Worm (Caenorhabditis elegans): ENCODE results near the gene Y54E2A.7.

- TF ChIP-seq egl-27 (tag; optimal IDR thresholded peaks at IDR 0.05) (no peak), skn-1 (tag; optimal IDR thresholded peaks at IDR 0.05) (no peak), lin-13 (GFP tag; optimal IDR thresholded peaks at IDR 0.05) (no peak), nhr-11 (tag; optimal IDR thresholded peaks at IDR 0.05) (no peak), ceh-16 (tag; optimal IDR thresholded peaks at IDR 0.05) (no peak), nhr-237 (tag; optimal IDR thresholded peaks at IDR 0.05) (no peak), ztf-11 (tag; optimal IDR thresholded peaks at IDR 0.05) (no peak), ceh-82 (tag; optimal IDR thresholded peaks at IDR 0.05) (no peak), C34F6.9 (tag; optimal IDR thresholded peaks at IDR 0.05) (no peak), unc-39 (tag; optimal IDR thresholded peaks at IDR 0.05) (no peak), snpc-4 (tag; optimal IDR thresholded peaks at IDR 0.05) (no peak), elt-1 (tag; optimal IDR thresholded peaks at IDR 0.05) (no peak), blmp-1 (tag; optimal IDR thresholded peaks at IDR 0.05; ENCODE audit: insufficient read depth) (no peak), alr-1 (tag; optimal IDR thresholded peaks at IDR 0.05) (no peak)
Observed at ce11 chrII:14785906-14786305, 13.1 kb upstream of the Y54E2A.7 start, which contains the start of gene Y54E2A.9.
